Worm (Caenorhabditis elegans): ENCODE results near the gene glb-21.

glb-21 gene

ce11 chrIV:10745332-10745731 lies 33.7 kb upstream of the glb-21 start:
- TF ChIP-seq nhr-11 (tag; optimal IDR thresholded peaks at IDR 0.05) (no peak), sptf-1 (tag; optimal IDR thresholded peaks at IDR 0.05) (no peak), mef-2 (tag; optimal IDR thresholded peaks at IDR 0.05) (no peak), ztf-4 (tag; optimal IDR thresholded peaks at IDR 0.05) (no peak), elt-3 (tag; optimal IDR thresholded peaks at IDR 0.05) (no peak), lin-13 (GFP tag; optimal IDR thresholded peaks at IDR 0.05) (no peak), fkh-4 (tag; optimal IDR thresholded peaks at IDR 0.05; ENCODE audit: borderline replicate concordance) (no peak), sup-37 (GFP tag; optimal IDR thresholded peaks at IDR 0.05) (no peak), egl-27 (tag; optimal IDR thresholded peaks at IDR 0.05) (no peak)

ce11 chrIV:10744475-10744874 lies 32.9 kb upstream of the glb-21 start, which contains the start of gene T25B9.3:
T25B9.3 (plus strand) TSS chrIV:10744775.
- TF ChIP-seq blmp-1 (tag; optimal IDR thresholded peaks at IDR 0.05) (no peak), vab-15 (tag; optimal IDR thresholded peaks at IDR 0.05) (no peak), nhr-28 (tag; optimal IDR thresholded peaks at IDR 0.05) (no peak), nhr-237 (tag; optimal IDR thresholded peaks at IDR 0.05) (no peak), efl-1 (optimal IDR thresholded peaks at IDR 0.05) (no peak), efl-1 (GFP tag; optimal IDR thresholded peaks at IDR 0.05 in 1 of 2) (peak in 1 of 2 experiments; percentile 44)

DNA sequence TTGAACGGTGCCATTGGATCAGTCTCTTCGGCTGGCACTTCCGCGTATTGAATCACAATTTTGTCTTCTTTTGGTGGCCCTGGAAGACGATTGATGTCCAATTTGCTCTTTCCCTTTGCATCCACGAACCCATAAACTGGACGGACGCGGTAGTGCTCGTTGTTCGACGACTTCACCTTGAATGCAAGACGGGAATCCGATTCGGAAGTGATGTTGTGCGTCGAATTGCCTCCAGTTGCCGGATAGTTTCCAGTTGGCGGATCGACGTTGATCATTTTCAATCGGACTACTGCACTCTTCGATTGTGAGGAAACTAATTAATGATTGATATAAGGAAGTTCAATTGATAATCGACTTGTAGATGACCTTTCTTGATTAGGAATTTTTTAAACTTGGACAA lies 26.7 kb upstream of the glb-21 start, which contains the start of gene ssp-34:
ssp-34 (minus strand) TSS at position 275 of the 400 bp plus-strand sequence.
- no peak for TF ChIP-seq C16A3.4 (tag; optimal IDR thresholded peaks at IDR 0.05)
- no peak for TF ChIP-seq unc-130 (tag; optimal IDR thresholded peaks at IDR 0.05)
- no peak for TF ChIP-seq elt-3 (tag; optimal IDR thresholded peaks at IDR 0.05)
- no peak for TF ChIP-seq elt-2 (tag; optimal IDR thresholded peaks at IDR 0.05)
- no peak for TF ChIP-seq alr-1 (tag; optimal IDR thresholded peaks at IDR 0.05; ENCODE audit: borderline replicate concordance)
- no peak for TF ChIP-seq egl-13 (tag; optimal IDR thresholded peaks at IDR 0.05)
- no peak for TF ChIP-seq unc-30 (tag; optimal IDR thresholded peaks at IDR 0.05)
- no peak for TF ChIP-seq nhr-20 (tag; optimal IDR thresholded peaks at IDR 0.05)
- TF ChIP-seq lin-35 (GFP tag; optimal IDR thresholded peaks at IDR 0.05), result no peak
- no peak for TF ChIP-seq fkh-8 (tag; optimal IDR thresholded peaks at IDR 0.05)
- no peak for TF ChIP-seq vab-15 (tag; optimal IDR thresholded peaks at IDR 0.05)
- TF ChIP-seq grh-1 (GFP tag; IDR thresholded peaks at IDR 0.05), result no peak
- no peak for TF ChIP-seq irx-1 (tag; optimal IDR thresholded peaks at IDR 0.05)
- no peak for TF ChIP-seq nhr-71 (tag; optimal IDR thresholded peaks at IDR 0.05)

- TF ChIP-seq lir-3 (tag; optimal IDR thresholded peaks at IDR 0.05; ENCODE audit: poor library complexity) (no peak), sptf-1 (tag; optimal IDR thresholded peaks at IDR 0.05) (no peak), C16A3.4 (tag; optimal IDR thresholded peaks at IDR 0.05) (no peak), ces-1 (GFP tag; optimal IDR thresholded peaks at IDR 0.05) (no peak), ceh-8 (GFP tag; optimal IDR thresholded peaks at IDR 0.05) (no peak), ztf-4 (tag; optimal IDR thresholded peaks at IDR 0.05) (no peak), egl-13 (tag; optimal IDR thresholded peaks at IDR 0.05) (no peak), nhr-20 (tag; optimal IDR thresholded peaks at IDR 0.05) (no peak), nhr-12 (tag; optimal IDR thresholded peaks at IDR 0.05) (no peak), aly-2 (tag; optimal IDR thresholded peaks at IDR 0.05) (no peak)
Measured at ce11 chrIV:10737011-10737553, 25.5 kb upstream of the glb-21 start, which contains the start of gene grl-21. grl-21 (plus strand) TSS chrIV:10737474.

DNA sequence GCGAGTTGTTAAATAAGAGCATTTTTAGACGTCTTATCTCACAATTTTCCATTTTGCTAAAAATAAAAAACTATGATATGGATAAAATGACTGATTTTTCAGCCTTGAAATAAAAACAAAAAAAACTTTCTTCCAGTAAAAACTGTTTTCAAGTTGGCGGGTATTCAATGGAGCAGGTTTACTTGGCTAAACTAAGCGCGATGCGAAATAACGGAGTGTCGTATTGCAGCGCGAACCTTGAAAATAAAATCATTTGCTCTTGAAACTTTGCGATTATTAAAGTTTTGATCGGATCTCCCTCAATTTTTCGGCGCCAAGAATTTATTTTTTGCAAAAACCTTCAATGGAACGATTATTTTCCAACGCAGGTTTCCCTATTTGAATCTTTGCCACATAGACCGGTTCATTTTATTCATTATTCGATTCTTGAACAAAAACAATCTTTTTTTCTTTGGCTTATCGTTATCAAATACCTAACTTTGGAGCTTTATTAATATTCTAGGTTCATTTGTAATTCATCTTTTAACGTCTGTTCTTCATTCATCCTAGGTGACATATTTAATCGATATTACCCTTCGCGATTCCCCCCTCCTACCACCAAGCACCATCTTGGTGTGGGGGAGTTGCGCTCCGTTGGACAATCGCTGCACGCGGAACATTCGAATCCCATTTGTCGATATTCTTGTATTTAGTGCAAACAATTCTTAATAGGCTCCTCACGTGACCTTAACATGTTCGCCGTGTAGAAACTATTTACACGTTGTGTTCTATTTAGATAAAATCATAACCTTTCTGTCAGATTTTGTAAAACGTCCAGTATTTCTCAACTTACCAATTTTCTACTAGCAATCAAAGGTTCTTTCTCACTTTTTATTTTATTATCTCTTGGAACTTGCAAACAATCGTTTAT lies 23.2 kb upstream of the glb-21 start, which contains the start of the genes orc-5 and cyb-1:
orc-5 (minus strand) TSS at position 62 of the 910 bp plus-strand sequence.
cyb-1 (plus strand) TSS at position 690 of the 910 bp plus-strand sequence.
- peak; percentile 27 for TF ChIP-seq sox-4 (tag; optimal IDR thresholded peaks at IDR 0.05)
- TF ChIP-seq egl-27 (tag; optimal IDR thresholded peaks at IDR 0.05), result no peak
- TF ChIP-seq efl-3 (GFP tag; optimal IDR thresholded peaks at IDR 0.05), result no peak
- TF ChIP-seq ztf-11 (tag; optimal IDR thresholded peaks at IDR 0.05), result no peak
- no peak for TF ChIP-seq ceh-88 (GFP tag; IDR thresholded peaks at IDR 0.05)
- peak; percentile 82 for TF ChIP-seq nhr-19 (GFP tag; conservative IDR thresholded peaks at IDR 0.05)
- no peak for TF ChIP-seq ztf-4 (tag; optimal IDR thresholded peaks at IDR 0.05)
- TF ChIP-seq nhr-84 (tag; optimal IDR thresholded peaks at IDR 0.05), result no peak
- peak; percentile 85 to 93 for TF ChIP-seq lsy-2 (tag; optimal IDR thresholded peaks at IDR 0.05)
- peak; percentile 3 for TF ChIP-seq ceh-8 (GFP tag; optimal IDR thresholded peaks at IDR 0.05)
- peak; percentile 44 for TF ChIP-seq lin-39 (tag; optimal IDR thresholded peaks at IDR 0.05)
- peak; percentile 20 for TF ChIP-seq egl-13 (tag; optimal IDR thresholded peaks at IDR 0.05)
- no peak for TF ChIP-seq ets-5 (GFP tag; IDR thresholded peaks at IDR 0.05)
- peak; percentile 52 for TF ChIP-seq fkh-8 (tag; optimal IDR thresholded peaks at IDR 0.05)
- peak; percentile 74 for TF ChIP-seq lin-14 (GFP tag; optimal IDR thresholded peaks at IDR 0.05)
- peak; percentile 70 for TF ChIP-seq dsc-1 (tag; optimal IDR thresholded peaks at IDR 0.05)

Data from whole organism, L1 larva.